Worm (Caenorhabditis elegans): Measurements from ENCODE around the gene pfut-1.

DNA sequence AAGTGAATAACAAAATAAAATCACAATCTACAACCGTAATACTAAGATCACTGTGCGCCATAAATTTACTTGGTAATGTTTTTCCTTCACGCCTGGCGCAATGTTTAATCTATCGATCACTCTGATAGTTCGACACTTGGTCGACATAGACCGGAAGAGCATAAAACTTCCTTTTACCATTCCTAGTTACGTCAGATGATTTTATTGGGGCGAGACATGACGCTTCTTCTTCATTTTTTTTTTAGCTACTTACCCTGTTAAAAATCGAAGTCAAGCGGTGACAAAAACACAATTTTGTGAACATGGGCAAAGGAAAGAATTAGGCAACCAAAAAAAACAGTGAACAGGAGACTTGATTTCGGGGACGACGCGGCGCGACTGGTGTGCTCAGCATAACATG, 11.1 kb upstream of the pfut-1 start:
- no peak for TF ChIP-seq ref-1 (GFP tag; conservative IDR thresholded peaks at IDR 0.05)
- TF ChIP-seq T22C8.4 (GFP tag; IDR thresholded peaks at IDR 0.05) = no peak
- no peak for TF ChIP-seq cog-1 (tag; optimal IDR thresholded peaks at IDR 0.05)
- no peak for TF ChIP-seq tab-1 (GFP tag; IDR thresholded peaks at IDR 0.05)
- TF ChIP-seq med-1 (GFP tag; optimal IDR thresholded peaks at IDR 0.05; ENCODE audit: insufficient read depth) = no peak
- TF ChIP-seq klf-2 (GFP tag; conservative IDR thresholded peaks at IDR 0.05) = no peak
- TF ChIP-seq flt-1 (GFP tag; IDR thresholded peaks at IDR 0.05) = no peak
- TF ChIP-seq ztf-29 (GFP tag; IDR thresholded peaks at IDR 0.05) = no peak
